Worm (Caenorhabditis elegans) whole organism, L1 larva: Measurements from ENCODE around the gene F36H5.8.

Experiments
- fkh-10 ChIP-seq: sonication (generic microtip); optimal IDR thresholded peaks from 2 replicates; lab custom pipeline; 2017; ENCODE audit warnings: missing biosample characterization, missing genetic modification reagents, missing genetic modification characterization
- fos-1 ChIP-seq: fragments of 150-350 bp; optimal IDR thresholded peaks from 2 replicates; lab custom pipeline; 2014; ENCODE audit warnings: missing biosample characterization, missing genetic modification characterization
- hlh-4 ChIP-seq: sonication (generic microtip); optimal IDR thresholded peaks from 2 replicates; lab custom pipeline; 2016; ENCODE audit warnings: mild to moderate bottlenecking, missing genetic modification characterization, missing compliant biosample characterization
- lin-13 ChIP-seq: fragments of 150-350 bp; optimal IDR thresholded peaks from 2 replicates; lab custom pipeline; 2014; ENCODE audit warnings: missing biosample characterization, missing genetic modification reagents, missing genetic modification characterization
- lin-15B ChIP-seq: fragments of 150-350 bp; sonication (generic microtip); optimal IDR thresholded peaks from 3 replicates; lab custom pipeline; 2014; ENCODE audit warnings: missing biosample characterization, missing genetic modification characterization
- lin-35 ChIP-seq, 2 experiments: fragments of 150-350 bp; optimal IDR thresholded peaks; 2 replicates each; lab custom pipeline; 2014; ENCODE audit warnings: missing biosample characterization in 2 of 2, missing genetic modification characterization in 2 of 2, missing genetic modification reagents in 2 of 2
- lin-39 ChIP-seq: fragments of 150-350 bp; optimal IDR thresholded peaks from 2 replicates; lab custom pipeline; 2014; ENCODE audit warnings: missing biosample characterization, missing genetic modification reagents, missing genetic modification characterization
- nhr-237 ChIP-seq: fragments of 150-350 bp; optimal IDR thresholded peaks from 2 replicates; lab custom pipeline; 2014; ENCODE audit warnings: missing biosample characterization, missing genetic modification characterization
- nhr-76 ChIP-seq: sonication (generic microtip); optimal IDR thresholded peaks from 2 replicates; lab custom pipeline; 2017; ENCODE audit warnings: missing biosample characterization, missing genetic modification characterization
- nhr-84 ChIP-seq: sonication (generic microtip); optimal IDR thresholded peaks from 2 replicates; lab custom pipeline; 2017; ENCODE audit warnings: missing biosample characterization, missing genetic modification characterization
- swsn-7 ChIP-seq: sonication (generic microtip); optimal IDR thresholded peaks from 2 replicates; lab custom pipeline; 2016; ENCODE audit warnings: missing genetic modification characterization, missing compliant biosample characterization

DNA sequence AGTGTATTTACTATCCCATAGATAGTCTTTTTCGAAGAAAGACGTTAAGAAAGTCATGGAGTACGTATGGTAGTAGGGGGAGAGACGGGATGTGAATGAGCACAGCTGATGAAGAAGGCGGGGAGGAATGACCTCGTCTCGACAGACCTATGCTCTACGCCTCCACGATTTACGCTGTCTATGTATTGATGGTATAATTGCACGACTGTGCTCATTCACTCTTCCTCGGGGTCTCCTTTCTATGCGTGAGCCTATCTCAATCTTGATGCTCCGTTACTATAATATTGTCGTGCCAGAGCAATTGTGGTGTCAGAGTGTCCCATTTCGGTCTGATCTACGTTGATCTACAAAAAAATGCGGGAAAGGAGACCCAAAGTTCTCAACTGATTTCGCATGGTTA, 35.7 kb upstream of the F36H5.8 start, which contains the start of gene C08F1.10:
- TF ChIP-seq lin-35 (GFP tag; optimal IDR thresholded peaks at IDR 0.05; lab: Kevin White, UChicago) (no peak), hlh-4 (tag; lab: Kevin White, UChicago) (no peak), nhr-84 (no peak), fkh-10 (GFP tag; lab: Kevin White, UChicago) (no peak), lin-13 (GFP tag; lab: Kevin White, UChicago) (no peak), lin-39 (tag; lab: Kevin White, UChicago) (no peak), nhr-237 (tag; lab: Kevin White, UChicago) (no peak), swsn-7 (tag; lab: Kevin White, UChicago) (no peak), nhr-76 (tag; lab: Kevin White, UChicago) (no peak), fos-1 (no peak), lin-15B (no peak)
